Fruit fly (Drosophila melanogaster) ovary, adult (tissue): ENCODE data around the gene CG7557.

Experiments used
- CG17801 ChIP-seq: fragments of 200-800 bp; optimal IDR thresholded peaks from 2 replicates; lab custom pipeline; 2019; ENCODE audit warnings: missing biosample characterization, mild to moderate bottlenecking, missing genetic modification characterization, moderate library complexity; ENCODE audit not compliant: partially characterized antibody

CG7557 gene

DNA sequence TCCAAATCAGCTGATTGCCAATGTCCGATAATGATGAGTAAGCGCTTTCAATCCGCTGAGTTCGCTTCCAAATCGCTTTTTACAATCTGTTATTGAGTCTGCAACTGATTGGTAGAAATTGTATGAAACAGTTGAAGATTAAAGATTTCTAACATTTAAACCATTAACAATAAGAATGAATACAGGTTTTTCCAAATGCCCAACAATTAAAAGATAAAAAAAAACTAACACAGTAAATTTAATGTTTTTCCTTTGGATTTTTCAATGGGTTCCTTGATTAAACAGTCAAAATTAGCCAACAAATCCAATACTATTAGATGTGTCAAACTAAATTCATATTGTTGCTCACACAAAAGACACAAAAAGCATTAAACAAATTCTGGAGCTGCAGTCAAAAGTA, at the start of gene CG7557:
TSS of gene CG7557 (plus strand) at position 301 of the 400 bp plus-strand sequence.
- no peak for TF ChIP-seq CG17801 (GFP tag; lab: Kevin White, UChicago)

DNA sequence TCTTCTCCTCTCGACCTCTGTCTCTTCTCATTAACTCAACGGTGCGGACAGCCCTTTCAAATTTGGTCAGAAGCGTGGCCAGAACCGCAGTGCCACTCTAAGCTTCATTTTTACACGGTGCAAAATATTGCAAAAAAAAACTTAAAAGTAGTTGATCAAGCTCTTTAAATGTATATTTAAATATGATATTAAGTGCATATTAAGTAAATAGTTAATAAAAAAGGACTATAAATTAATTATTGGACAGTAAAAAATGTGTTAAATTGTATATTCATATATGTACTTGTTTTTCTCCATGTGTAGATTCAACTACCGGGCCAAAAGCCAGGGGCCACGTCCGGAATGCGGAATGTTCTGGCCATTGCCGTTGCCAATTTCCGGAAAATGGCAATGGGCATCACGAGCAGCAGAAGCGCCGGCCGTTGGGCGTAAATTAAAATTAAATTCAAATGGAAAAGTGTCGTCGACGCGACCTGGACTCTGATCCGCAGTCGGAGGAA, 47.8 kb upstream of the CG7557 start, which contains the start of gene CG44362:
TSS of gene CG44362 (plus strand) at position 450 of the 500 bp plus-strand sequence.
- no peak for TF ChIP-seq CG17801 (GFP tag; lab: Kevin White, UChicago)

DNA sequence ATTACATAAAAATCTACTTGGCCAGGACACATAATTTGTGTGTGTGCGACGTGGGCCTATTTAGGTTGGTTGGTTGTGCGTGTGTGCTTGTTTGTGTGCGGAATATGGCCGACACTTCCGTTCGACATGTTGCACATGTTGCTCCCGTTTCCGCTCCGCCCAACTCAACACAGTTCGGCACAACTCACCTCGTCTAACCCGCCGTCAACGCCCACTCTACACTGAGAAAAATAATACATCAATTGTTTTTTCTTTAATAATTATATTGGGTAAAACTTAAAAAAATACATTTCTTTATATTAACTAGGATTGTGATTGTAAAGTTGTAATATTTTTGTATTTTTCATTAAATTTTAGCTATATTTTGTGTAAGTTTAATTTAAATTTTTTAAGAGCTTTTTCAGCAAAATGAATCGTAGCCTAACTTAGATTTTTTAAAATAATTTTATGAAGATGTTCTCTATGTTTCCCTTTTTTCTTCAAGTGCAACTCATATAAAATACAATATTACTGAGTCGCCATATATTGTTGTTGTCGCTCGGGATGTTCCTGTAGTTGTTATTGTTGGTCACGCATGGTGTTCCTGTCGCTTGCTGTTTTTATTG, 46.4 kb upstream of the CG7557 start:
- no peak for TF ChIP-seq CG17801 (GFP tag; lab: Kevin White, UChicago)

DNA sequence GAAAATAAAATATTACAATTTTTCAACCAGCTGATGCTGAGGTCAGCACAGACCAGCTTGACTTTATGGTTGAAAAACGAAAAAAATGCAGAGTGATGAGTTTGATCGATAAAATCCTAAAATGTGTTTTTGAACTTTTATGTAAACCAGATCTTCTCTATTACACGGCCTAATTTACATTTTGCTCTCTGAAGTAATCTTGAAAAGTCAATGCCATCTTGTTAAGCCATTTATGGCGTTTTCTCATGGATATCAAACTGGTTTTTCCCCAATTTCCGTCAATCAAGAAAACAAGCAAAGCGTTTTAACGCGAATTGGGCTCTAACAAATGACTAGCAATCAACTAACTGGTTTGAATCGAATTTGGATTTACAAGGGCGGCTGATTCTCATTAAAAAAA, 45.5 kb upstream of the CG7557 start:
- TF ChIP-seq CG17801 (GFP tag; lab: Kevin White, UChicago) = no peak

DNA sequence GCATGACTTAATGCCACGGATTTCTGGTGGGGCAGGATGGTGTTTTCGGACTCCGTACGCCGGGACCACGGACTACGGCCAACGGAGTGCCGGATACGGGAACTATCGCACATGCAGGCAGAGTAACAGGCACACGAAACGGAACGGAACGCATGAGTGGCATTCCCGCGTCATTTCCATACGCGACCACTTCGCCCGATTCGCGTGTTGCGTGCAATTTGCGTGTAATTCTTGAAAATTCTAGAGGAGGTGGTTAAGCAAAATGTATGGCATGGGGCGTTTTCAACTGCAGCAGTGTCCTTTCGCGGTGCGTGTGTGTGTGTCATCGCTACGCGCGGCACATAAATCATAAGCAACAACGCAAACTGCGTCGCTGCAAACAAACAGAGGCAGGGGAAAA, 44.7 kb upstream of the CG7557 start:
- no peak for TF ChIP-seq CG17801 (GFP tag; lab: Kevin White, UChicago)

DNA sequence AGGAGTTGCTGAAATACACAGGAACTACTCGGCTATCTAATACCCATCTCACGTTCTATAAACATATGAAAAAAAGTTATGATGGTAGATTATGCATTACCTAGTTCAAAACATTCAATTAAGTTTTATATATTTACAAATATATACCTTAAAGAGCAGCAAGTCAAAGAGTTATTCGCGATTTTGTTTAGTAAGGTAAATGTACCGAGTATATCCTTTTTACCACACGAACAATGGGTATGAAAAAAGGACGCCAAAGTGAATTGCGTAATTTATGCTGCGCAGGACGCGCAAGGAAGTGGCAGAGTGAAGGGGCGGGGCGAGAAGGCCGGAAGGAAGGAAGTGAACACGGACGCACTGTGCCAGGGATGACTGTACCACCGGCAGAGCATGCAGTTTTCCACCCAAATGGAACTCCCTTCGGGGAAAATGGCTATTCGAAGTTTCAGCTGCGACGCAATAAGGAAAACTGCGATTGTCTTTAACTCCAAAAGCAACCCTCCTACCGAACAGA, 44.2 kb upstream of the CG7557 start:
- no peak for TF ChIP-seq CG17801 (GFP tag; lab: Kevin White, UChicago)

DNA sequence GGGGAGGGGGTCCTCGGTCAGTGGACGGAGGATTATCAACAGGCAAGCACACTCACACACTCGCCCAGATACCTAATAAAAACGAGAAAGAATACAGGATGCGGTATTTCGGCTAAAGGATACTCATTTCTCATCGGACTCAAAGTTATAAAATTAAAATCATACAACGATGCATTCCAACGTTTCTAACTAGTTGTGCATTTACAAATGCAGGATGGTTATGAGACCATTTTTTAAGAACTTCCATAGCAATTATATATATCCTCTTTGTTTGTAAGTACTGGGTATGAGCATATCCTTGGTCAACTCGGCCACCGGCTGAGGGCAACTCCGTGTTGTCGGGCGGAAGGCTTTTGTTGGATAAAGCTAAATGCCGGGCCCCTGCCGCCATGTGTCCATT, 42.7 kb upstream of the CG7557 start:
- TF ChIP-seq CG17801 (GFP tag; lab: Kevin White, UChicago) = no peak

DNA sequence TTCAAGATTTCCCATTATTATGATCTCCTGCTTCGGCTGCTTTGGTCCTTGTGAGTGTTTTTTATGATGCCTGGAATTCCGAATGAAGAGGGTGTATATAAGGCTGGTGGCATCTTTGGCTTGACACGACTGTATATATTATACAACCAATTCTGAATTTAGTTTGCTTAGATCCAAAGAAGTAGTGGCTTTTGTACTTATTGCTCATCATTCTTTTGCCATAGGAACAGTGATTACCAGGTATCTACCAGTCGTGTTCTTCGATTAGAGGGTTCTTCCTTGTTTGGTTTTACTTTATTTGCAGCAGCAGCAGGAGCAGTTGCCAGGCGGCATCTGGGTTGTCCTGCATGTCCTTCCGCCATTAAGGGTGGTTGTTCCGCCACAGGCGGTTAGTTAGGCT, 41.4 kb upstream of the CG7557 start:
- TF ChIP-seq CG17801 (GFP tag; lab: Kevin White, UChicago) = no peak

DNA sequence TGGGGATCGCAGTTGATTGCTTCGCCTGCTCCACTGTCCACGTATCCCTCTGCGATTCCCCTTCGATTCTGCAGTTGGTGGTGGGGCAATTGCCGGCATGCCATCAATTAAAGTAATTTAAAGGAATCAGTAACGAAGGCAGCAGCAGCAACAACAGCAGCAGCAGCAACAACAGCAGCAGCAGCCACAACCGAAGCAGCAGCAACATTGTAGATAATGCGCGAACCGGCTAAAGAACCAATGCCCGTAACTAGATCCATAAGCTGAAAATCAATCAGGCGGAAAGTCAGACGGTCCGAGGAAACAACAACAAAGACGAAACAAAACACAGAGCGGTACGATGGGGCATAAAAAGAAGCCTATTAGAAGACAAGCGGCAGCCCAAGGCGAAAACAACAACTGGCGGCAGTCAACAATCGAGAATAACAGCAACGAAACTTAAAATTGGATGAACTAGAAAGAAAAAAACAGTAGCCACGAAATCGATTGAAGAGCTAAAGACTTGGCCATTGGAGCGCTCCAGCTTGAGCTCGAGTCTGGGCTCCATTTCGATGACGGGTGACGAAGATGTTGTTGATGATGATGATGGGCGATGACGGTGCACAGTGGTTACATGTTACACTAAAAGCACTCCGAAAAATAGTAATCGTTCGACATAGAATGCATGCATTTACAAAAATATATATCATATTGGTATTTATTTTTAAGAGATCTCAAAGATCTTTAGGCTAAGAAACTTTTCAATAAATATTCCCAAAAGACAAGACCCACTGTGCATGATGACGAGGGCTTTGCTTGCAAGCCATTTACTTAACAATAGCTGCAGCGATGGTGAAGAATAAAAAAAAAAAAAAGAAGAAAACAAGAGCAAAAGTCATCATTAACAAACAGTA, 39.4 kb upstream of the CG7557 start:
- peak; percentile 58 for TF ChIP-seq CG17801 (GFP tag; lab: Kevin White, UChicago)

DNA sequence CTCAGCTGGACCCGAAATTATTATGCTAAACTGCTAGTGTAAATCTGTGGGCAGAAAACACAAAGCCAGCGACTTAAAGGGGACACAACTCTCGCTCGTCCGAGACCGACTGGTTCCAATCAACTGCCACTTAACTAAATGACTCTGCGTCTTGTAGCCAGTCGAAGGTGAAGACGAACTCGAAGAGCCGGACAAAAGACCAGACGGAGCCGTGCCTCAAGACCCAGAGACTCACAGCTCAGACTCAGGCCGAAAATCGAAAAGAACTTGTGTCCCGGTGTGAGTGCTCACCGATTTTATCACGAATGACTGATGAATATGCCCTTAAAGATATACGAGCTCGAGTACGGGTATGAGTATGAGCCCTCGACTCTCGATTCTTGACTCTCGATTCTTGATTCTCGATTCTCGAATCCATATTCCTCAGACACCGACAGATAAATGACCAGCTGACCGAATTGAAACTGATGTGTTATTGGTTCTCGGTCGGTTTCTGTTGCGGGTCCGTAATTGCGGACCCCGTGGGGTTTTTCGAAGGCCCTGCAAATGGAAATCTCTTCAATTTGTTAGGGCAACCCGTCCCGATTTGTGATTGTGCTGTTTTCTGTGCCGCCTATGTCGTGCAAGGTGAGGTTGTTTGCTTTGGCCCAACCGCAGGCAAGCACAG, 38.3 kb upstream of the CG7557 start:
- no peak for TF ChIP-seq CG17801 (GFP tag; lab: Kevin White, UChicago)

DNA sequence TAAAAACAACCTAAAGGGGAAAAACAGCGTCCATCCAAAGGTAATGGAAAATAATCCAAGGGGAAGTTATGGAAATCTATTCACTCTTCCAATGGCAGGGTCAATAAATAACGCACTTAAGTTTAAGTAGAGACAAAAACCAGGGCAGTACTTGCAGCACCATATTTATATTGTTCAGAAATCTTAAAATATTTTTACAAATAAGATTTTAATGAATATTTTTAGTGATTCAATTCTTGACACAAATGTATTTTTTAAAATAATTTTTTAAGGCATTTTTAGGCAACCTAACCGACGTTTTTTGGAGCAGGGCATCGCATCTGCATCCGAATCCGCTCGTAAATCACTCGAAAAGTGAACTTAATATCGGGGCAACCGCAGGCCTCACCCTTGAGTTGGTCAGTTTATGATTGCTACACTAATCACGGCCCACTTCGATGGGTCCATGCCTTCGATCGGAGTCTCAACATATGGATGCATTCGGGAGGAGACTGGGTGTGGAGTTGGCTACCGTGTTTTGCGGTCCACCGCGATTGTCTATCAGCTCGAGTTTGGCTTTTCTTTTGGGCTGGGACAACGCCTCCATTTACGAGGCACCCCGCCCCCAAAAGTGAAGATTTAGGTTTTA, 37.6 kb upstream of the CG7557 start:
- no peak for TF ChIP-seq CG17801 (GFP tag; lab: Kevin White, UChicago)

DNA sequence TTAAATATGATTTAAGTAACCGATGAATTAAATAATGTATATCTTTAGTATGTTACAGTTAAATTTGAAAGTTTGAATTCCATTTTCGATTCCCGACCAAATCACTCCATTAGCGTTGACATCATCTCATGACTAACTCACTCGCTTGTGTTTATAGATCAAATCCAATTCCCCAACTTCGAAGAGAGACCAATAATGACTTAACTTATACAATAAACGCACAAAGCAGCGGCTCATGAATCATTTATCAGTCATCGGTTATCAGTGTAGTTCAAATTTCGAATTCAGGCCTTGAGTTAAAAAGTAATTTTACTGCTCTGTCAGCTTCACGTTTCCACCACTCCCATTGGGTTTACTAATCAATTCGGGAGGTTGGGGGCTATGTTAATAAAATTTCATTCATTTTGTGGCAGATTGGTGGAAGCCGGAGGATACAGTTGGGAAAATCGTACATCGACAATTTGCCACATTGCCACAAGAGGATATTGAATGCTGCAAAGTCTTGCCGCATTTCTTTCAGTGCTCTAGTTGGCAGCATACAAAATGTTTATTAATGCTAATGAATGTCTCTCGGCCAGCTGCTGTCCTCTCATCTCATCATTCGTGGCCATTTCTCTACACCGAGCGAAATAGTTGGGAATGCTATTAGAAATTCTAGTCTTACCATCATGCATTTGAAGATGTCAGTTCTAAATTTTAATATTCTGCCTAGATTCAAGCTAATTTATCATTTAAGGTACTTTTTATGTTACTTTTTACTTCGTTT, 36.5 kb upstream of the CG7557 start:
- no peak for TF ChIP-seq CG17801 (GFP tag; lab: Kevin White, UChicago)

DNA sequence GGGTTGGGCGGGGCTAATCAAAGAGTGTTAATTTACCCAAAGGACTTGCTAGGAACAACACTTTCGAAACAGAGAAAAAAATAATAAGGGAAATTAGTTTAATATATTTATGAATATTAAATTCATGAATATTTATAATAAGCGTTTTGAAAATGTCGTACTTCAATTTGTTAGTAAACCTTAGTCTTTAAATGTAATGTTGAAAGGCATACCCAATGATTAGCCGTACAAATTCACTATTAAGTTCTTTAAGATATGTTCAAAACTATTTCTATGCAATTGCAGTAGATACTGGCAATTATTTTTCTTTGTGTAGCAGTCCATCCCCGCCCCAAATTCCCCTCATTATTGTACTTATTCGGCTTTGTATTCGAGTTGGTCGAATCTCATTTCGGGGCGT, 34.5 kb upstream of the CG7557 start:
- TF ChIP-seq CG17801 (GFP tag; lab: Kevin White, UChicago) = no peak

DNA sequence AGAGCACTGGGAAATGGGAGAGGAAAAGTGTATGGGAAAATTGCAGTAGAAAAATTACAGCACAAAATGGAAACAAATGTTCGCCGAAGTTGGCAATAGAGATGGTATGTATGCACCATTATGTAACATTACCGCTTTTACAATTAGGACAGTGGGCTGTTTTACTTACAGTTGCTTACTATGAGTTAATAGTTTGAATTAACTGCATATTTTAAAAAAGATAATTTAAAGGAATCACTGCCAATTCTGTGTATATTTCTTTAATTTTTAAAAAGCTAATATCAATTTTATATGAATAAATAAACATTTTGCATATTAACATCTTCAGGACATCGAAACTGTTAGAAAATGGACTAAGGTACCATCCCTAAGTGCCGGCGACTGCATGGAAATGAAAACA, 31.3 kb upstream of the CG7557 start:
- no peak for TF ChIP-seq CG17801 (GFP tag; lab: Kevin White, UChicago)
